In the genomic region with DNA sequence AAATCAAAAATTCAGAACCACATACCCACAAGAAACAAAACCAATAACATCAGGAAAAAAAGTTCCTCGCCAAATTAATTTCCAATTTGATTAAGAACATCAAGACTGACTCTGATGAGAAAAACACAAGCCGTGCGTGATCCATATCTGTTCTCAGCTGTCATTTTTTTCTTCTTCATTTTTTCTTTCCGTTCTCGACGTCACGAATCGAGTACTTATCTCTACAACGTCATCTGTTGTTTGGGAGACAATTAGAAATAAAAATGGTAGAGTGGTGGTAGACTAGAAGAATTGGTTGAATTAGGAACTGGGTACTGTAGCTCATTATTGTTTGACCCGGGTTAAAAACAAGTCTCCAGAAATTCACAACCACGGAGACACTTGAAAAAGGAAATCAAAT, we compare ENCODE assay signal across 5 worm cellular contexts.
TF ChIP-seq lines count a peak whose summit lies in the region.

No protein-coding gene starts in this region.

TF ChIP-seq in whole organism, L1 larva, 84 proteins besides CTCF, POLR2A, EP300 and RAD21 (continues in another document):
- TF ChIP-seq nhr-11 (tag; optimal IDR thresholded peaks at IDR 0.05; lab: Kevin White, UChicago), result no peak
- no peak for TF ChIP-seq hlh-17 (GFP tag; optimal IDR thresholded peaks at IDR 0.05; lab: Kevin White, UChicago; ENCODE audit: borderline replicate concordance)
- no peak for TF ChIP-seq unc-98 (GFP tag; IDR thresholded peaks at IDR 0.05; lab: Robert Waterston, UW)
- no peak for TF ChIP-seq sox-4 (tag; optimal IDR thresholded peaks at IDR 0.05; lab: Kevin White, UChicago)
- peak in 1 of 2 experiments; percentile 38 for TF ChIP-seq lsy-2 (tag; optimal IDR thresholded peaks at IDR 0.05; lab: Kevin White, UChicago)
- peak; percentile 31 for TF ChIP-seq nhr-71 (tag; optimal IDR thresholded peaks at IDR 0.05; lab: Kevin White, UChicago)
- TF ChIP-seq pag-3 (tag; optimal IDR thresholded peaks at IDR 0.05; lab: Kevin White, UChicago; ENCODE audit: borderline replicate concordance, insufficient read depth), result no peak
- TF ChIP-seq blmp-1 (tag; optimal IDR thresholded peaks at IDR 0.05; lab: Kevin White, UChicago), result peak; percentile 36
- no peak for TF ChIP-seq tbx-2 (tag; optimal IDR thresholded peaks at IDR 0.05; lab: Kevin White, UChicago)
- TF ChIP-seq snu-23 (GFP tag; optimal IDR thresholded peaks at IDR 0.05; lab: Kevin White, UChicago), result peak; percentile 9
- TF ChIP-seq ztf-11 (tag; optimal IDR thresholded peaks at IDR 0.05; lab: Kevin White, UChicago), result no peak
- no peak for TF ChIP-seq skn-1 (tag; optimal IDR thresholded peaks at IDR 0.05; lab: Kevin White, UChicago)
- no peak for TF ChIP-seq pax-3 (tag; optimal IDR thresholded peaks at IDR 0.05; lab: Kevin White, UChicago)
- peak in 1 of 2 experiments; percentile 4 for TF ChIP-seq lin-35 (GFP tag; optimal IDR thresholded peaks at IDR 0.05; lab: Kevin White, UChicago)
- TF ChIP-seq lin-14 (GFP tag; optimal IDR thresholded peaks at IDR 0.05; lab: Kevin White, UChicago), result peak; percentile 37
- TF ChIP-seq ceh-8 (GFP tag; optimal IDR thresholded peaks at IDR 0.05; lab: Kevin White, UChicago), result no peak
- no peak for TF ChIP-seq fkh-4 (tag; optimal IDR thresholded peaks at IDR 0.05; lab: Kevin White, UChicago; ENCODE audit: borderline replicate concordance)

TF ChIP-seq in whole organism, L2 larva, 48 proteins besides CTCF, POLR2A, EP300 and RAD21:
- TF ChIP-seq C34F6.9 (tag; optimal IDR thresholded peaks at IDR 0.05; lab: Kevin White, UChicago), result no peak
- TF ChIP-seq nhr-77 (tag; optimal IDR thresholded peaks at IDR 0.05; lab: Kevin White, UChicago), result no peak
- TF ChIP-seq nhr-237 (tag; optimal IDR thresholded peaks at IDR 0.05; lab: Kevin White, UChicago), result no peak
- no peak for TF ChIP-seq nhr-129 (tag; optimal IDR thresholded peaks at IDR 0.05; lab: Kevin White, UChicago)
- TF ChIP-seq skn-1 (tag; optimal IDR thresholded peaks at IDR 0.05; lab: Kevin White, UChicago), result no peak
- TF ChIP-seq zag-1 (tag; optimal IDR thresholded peaks at IDR 0.05; lab: Kevin White, UChicago), result no peak
- peak; percentile 3 for TF ChIP-seq sma-3 (GFP tag; optimal IDR thresholded peaks at IDR 0.05; lab: Kevin White, UChicago)
- peak; percentile 13 for TF ChIP-seq nhr-25 (tag; optimal IDR thresholded peaks at IDR 0.05; lab: Kevin White, UChicago)
- no peak for TF ChIP-seq mbf-1 (tag; optimal IDR thresholded peaks at IDR 0.05; lab: Kevin White, UChicago)
- TF ChIP-seq gmeb-1 (tag; optimal IDR thresholded peaks at IDR 0.05; lab: Kevin White, UChicago), result no peak
- no peak for TF ChIP-seq ztf-1 (GFP tag; conservative IDR thresholded peaks at IDR 0.05; lab: Robert Waterston, UW)

TF ChIP-seq in whole organism, L3 larva, 47 proteins besides CTCF, POLR2A, EP300 and RAD21:
- TF ChIP-seq elt-1 (tag; optimal IDR thresholded peaks at IDR 0.05; lab: Kevin White, UChicago), result peak; percentile 76
- TF ChIP-seq nhr-23 (tag; optimal IDR thresholded peaks at IDR 0.05; lab: Kevin White, UChicago), result no peak

TF ChIP-seq in whole organism, L4 larva, 104 proteins besides CTCF, POLR2A, EP300 and RAD21:
- TF ChIP-seq skn-1 (tag; optimal IDR thresholded peaks at IDR 0.05; lab: Kevin White, UChicago) (no peak), mdl-1 (tag; optimal IDR thresholded peaks at IDR 0.05; lab: Kevin White, UChicago) (no peak), hlh-11 (tag; optimal IDR thresholded peaks at IDR 0.05; lab: Kevin White, UChicago) (peak; percentile 18), ZK337.2 (GFP tag; IDR thresholded peaks at IDR 0.05; lab: Robert Waterston, UW) (no peak), dmd-8 (GFP tag; IDR thresholded peaks at IDR 0.05; lab: Robert Waterston, UW) (no peak), attf-4 (tag; optimal IDR thresholded peaks at IDR 0.05; lab: Kevin White, UChicago) (no peak), nhr-10 (tag; optimal IDR thresholded peaks at IDR 0.05; lab: Kevin White, UChicago) (no peak), fkh-10 (GFP tag; optimal IDR thresholded peaks at IDR 0.05; lab: Kevin White, UChicago) (no peak), duxl-1 (tag; optimal IDR thresholded peaks at IDR 0.05; lab: Kevin White, UChicago; ENCODE audit: poor library complexity) (no peak), hif-1 (tag; optimal IDR thresholded peaks at IDR 0.05; lab: Kevin White, UChicago) (no peak), zip-2 (tag; optimal IDR thresholded peaks at IDR 0.05; lab: Kevin White, UChicago) (no peak), unc-130 (GFP tag; optimal IDR thresholded peaks at IDR 0.05; lab: Kevin White, UChicago) (no peak), dmd-6 (GFP tag; IDR thresholded peaks at IDR 0.05; lab: Robert Waterston, UW) (peak; percentile 16), ZK546.5 (tag; optimal IDR thresholded peaks at IDR 0.05; lab: Kevin White, UChicago) (no peak), nhr-76 (tag; optimal IDR thresholded peaks at IDR 0.05; lab: Kevin White, UChicago) (no peak), pqm-1 (tag; optimal IDR thresholded peaks at IDR 0.05; lab: Kevin White, UChicago) (no peak), ceh-82 (tag; optimal IDR thresholded peaks at IDR 0.05; lab: Kevin White, UChicago) (no peak)
TF ChIP-seq in whole organism, L4 larva: peak in this region for 2.

TF ChIP-seq in whole organism, young adult, 124 proteins besides CTCF, POLR2A, EP300 and RAD21:
- peak; percentile 6 for TF ChIP-seq ztf-26 (tag; optimal IDR thresholded peaks at IDR 0.05; lab: Kevin White, UChicago)
- no peak for TF ChIP-seq ztf-28 (GFP tag; IDR thresholded peaks at IDR 0.05; lab: Robert Waterston, UW)
